Worm (Caenorhabditis elegans) whole organism, L3 larva: ENCODE measurements around the gene W02D7.4.

ENCODE experiments used
- R02D3.7 ChIP-seq: fragments of 150-350 bp; optimal IDR thresholded peaks from 2 replicates; lab custom pipeline; 2014; ENCODE audit warnings: missing biosample characterization, missing genetic modification characterization
- ZK546.5 ChIP-seq: sonication (generic microtip); optimal IDR thresholded peaks from 2 replicates; lab custom pipeline; 2017; ENCODE audit warnings: missing biosample characterization, missing genetic modification characterization
- aly-2 ChIP-seq: fragments of 150-350 bp; optimal IDR thresholded peaks from 2 replicates; lab custom pipeline; 2014; ENCODE audit warnings: missing biosample characterization, missing genetic modification characterization
- ama-1 ChIP-seq: fragments of 150-350 bp; optimal IDR thresholded peaks from 2 replicates; lab custom pipeline; 2018
- ceh-28 ChIP-seq: fragments of 150-350 bp; optimal IDR thresholded peaks from 2 replicates; lab custom pipeline; 2014; ENCODE audit warnings: missing biosample characterization, missing genetic modification reagents, missing genetic modification characterization
- ceh-82 ChIP-seq: fragments of 150-350 bp; optimal IDR thresholded peaks from 2 replicates; lab custom pipeline; 2014; ENCODE audit warnings: missing biosample characterization, missing genetic modification characterization
- ceh-9 ChIP-seq: sonication (generic microtip); optimal IDR thresholded peaks from 2 replicates; lab custom pipeline; 2018; ENCODE audit warnings: missing biosample characterization, missing genetic modification characterization
- daf-12 ChIP-seq: fragments of 150-350 bp; optimal IDR thresholded peaks from 2 replicates; lab custom pipeline; 2014; ENCODE audit warnings: missing biosample characterization, missing genetic modification reagents, missing genetic modification characterization
- egl-27 ChIP-seq: sonication (generic microtip); optimal IDR thresholded peaks from 4 replicates; lab custom pipeline; 2017; ENCODE audit warnings: missing biosample characterization, missing genetic modification reagents, missing genetic modification characterization
- egl-5 ChIP-seq: fragments of 150-350 bp; optimal IDR thresholded peaks from 2 replicates; lab custom pipeline; 2017; ENCODE audit warnings: missing biosample characterization, missing genetic modification reagents, missing genetic modification characterization, inconsistent platforms
- elt-2 ChIP-seq: sonication (generic microtip); optimal IDR thresholded peaks from 2 replicates; lab custom pipeline; 2016; ENCODE audit warnings: missing genetic modification reagents, mild to moderate bottlenecking, missing genetic modification characterization, missing compliant biosample characterization
- eor-1 ChIP-seq, 2 experiments: fragments of 150-350 bp; optimal IDR thresholded peaks; 2 replicates each; lab custom pipeline; 2014 to 2018; ENCODE audit warnings: missing biosample characterization in 2 of 2, missing genetic modification characterization in 2 of 2
- fkh-10 ChIP-seq: sonication (generic microtip); optimal IDR thresholded peaks from 2 replicates; lab custom pipeline; 2017; ENCODE audit warnings: missing biosample characterization, missing genetic modification reagents, missing genetic modification characterization
- fos-1 ChIP-seq: fragments of 150-350 bp; optimal IDR thresholded peaks from 2 replicates; lab custom pipeline; 2014; ENCODE audit warnings: missing biosample characterization, missing genetic modification characterization
- hmg-11 ChIP-seq: sonication (generic microtip); optimal IDR thresholded peaks from 2 replicates; lab custom pipeline; 2016; ENCODE audit warnings: missing genetic modification characterization, missing compliant biosample characterization
- jun-1 ChIP-seq: fragments of 150-350 bp; optimal IDR thresholded peaks from 2 replicates; lab custom pipeline; 2014; ENCODE audit warnings: missing biosample characterization, missing genetic modification reagents, missing genetic modification characterization
- lsy-12 ChIP-seq: sonication (generic microtip); optimal IDR thresholded peaks from 2 replicates; lab custom pipeline; 2016; ENCODE audit warnings: mild to moderate bottlenecking, missing genetic modification characterization, missing compliant biosample characterization
- mml-1 ChIP-seq: fragments of 150-350 bp; sonication (generic microtip); optimal IDR thresholded peaks from 3 replicates; lab custom pipeline; 2014; ENCODE audit warnings: missing biosample characterization, missing genetic modification characterization
- nhr-11 ChIP-seq: fragments of 150-350 bp; optimal IDR thresholded peaks from 2 replicates; lab custom pipeline; 2014; ENCODE audit warnings: missing biosample characterization, missing genetic modification characterization
- nhr-23 ChIP-seq: fragments of 150-350 bp; optimal IDR thresholded peaks from 2 replicates; lab custom pipeline; 2014; ENCODE audit warnings: missing biosample characterization, missing genetic modification reagents, missing genetic modification characterization
- nhr-237 ChIP-seq: fragments of 150-350 bp; optimal IDR thresholded peaks from 2 replicates; lab custom pipeline; 2014; ENCODE audit warnings: missing biosample characterization, missing genetic modification characterization
- nhr-25 ChIP-seq: sonication (generic microtip); optimal IDR thresholded peaks from 2 replicates; lab custom pipeline; 2017; ENCODE audit warnings: missing biosample characterization, missing genetic modification characterization
- nhr-43 ChIP-seq: sonication (generic microtip); optimal IDR thresholded peaks from 2 replicates; lab custom pipeline; 2016; ENCODE audit warnings: mild to moderate bottlenecking, missing genetic modification characterization, missing compliant biosample characterization; ENCODE audit not compliant: poor library complexity, severe bottlenecking
- nhr-67 ChIP-seq: fragments of 150-350 bp; optimal IDR thresholded peaks from 2 replicates; lab custom pipeline; 2014; ENCODE audit warnings: missing biosample characterization, missing genetic modification characterization
- nhr-77 ChIP-seq: fragments of 150-350 bp; optimal IDR thresholded peaks from 2 replicates; lab custom pipeline; 2014; ENCODE audit warnings: missing biosample characterization, missing genetic modification characterization
- pha-4 ChIP-seq: fragments of 150-350 bp; optimal IDR thresholded peaks from 2 replicates; lab custom pipeline; 2014; ENCODE audit warnings: missing biosample characterization, missing genetic modification reagents, missing genetic modification characterization
- pqm-1 ChIP-seq: fragments of 150-350 bp; optimal IDR thresholded peaks from 2 replicates; lab custom pipeline; 2017; ENCODE audit warnings: missing biosample characterization, missing genetic modification characterization, inconsistent platforms
- sea-2 ChIP-seq: fragments of 150-350 bp; sonication (generic microtip); optimal IDR thresholded peaks from 4 replicates; lab custom pipeline; 2014; ENCODE audit warnings: missing biosample characterization, missing genetic modification reagents, missing genetic modification characterization
- snpc-4 ChIP-seq: fragments of 150-350 bp; optimal IDR thresholded peaks from 2 replicates; lab custom pipeline; 2014; ENCODE audit warnings: missing biosample characterization, missing genetic modification characterization
- tbx-2 ChIP-seq: sonication (generic microtip); optimal IDR thresholded peaks from 2 replicates; lab custom pipeline; 2016; ENCODE audit warnings: mild to moderate bottlenecking, missing genetic modification characterization, missing compliant biosample characterization
- unc-39 ChIP-seq: sonication (generic microtip); optimal IDR thresholded peaks from 4 replicates; lab custom pipeline; 2017; ENCODE audit warnings: missing biosample characterization, missing genetic modification characterization
- unc-62 ChIP-seq: fragments of 150-350 bp; sonication (generic microtip); optimal IDR thresholded peaks from 4 replicates; lab custom pipeline; 2014; ENCODE audit warnings: missing biosample characterization, missing genetic modification reagents, missing genetic modification characterization
- zag-1 ChIP-seq: fragments of 150-350 bp; optimal IDR thresholded peaks from 2 replicates; lab custom pipeline; 2014; ENCODE audit warnings: missing biosample characterization, missing genetic modification characterization
- ztf-4 ChIP-seq: fragments of 150-350 bp; optimal IDR thresholded peaks from 2 replicates; lab custom pipeline; 2014; ENCODE audit warnings: missing biosample characterization, missing genetic modification characterization

Gene W02D7.4

ce11 chrV:8282933-8283332 lies 14.5 kb downstream of the W02D7.4 start:
- TF ChIP-seq nhr-67 (no peak), nhr-43 (tag; lab: Kevin White, UChicago) (no peak), ama-1 (lab: Kevin White, UChicago) (no peak), unc-39 (tag; lab: Kevin White, UChicago) (no peak), eor-1 (tag; optimal IDR thresholded peaks at IDR 0.05; lab: Kevin White, UChicago) (no peak), egl-5 (tag; lab: Kevin White, UChicago) (no peak), ztf-4 (tag; lab: Kevin White, UChicago) (no peak), fos-1 (no peak), jun-1 (tag; lab: Kevin White, UChicago) (no peak), aly-2 (tag; lab: Kevin White, UChicago) (no peak), unc-62 (GFP tag; lab: Kevin White, UChicago) (no peak), lsy-12 (tag; lab: Kevin White, UChicago) (no peak), nhr-25 (tag; lab: Kevin White, UChicago) (no peak), pha-4 (no peak), snpc-4 (tag; lab: Kevin White, UChicago) (no peak)

- TF ChIP-seq ceh-28 (tag; lab: Kevin White, UChicago) (no peak), nhr-43 (tag; lab: Kevin White, UChicago) (no peak), nhr-77 (tag; lab: Kevin White, UChicago) (no peak), nhr-237 (tag; lab: Kevin White, UChicago) (no peak), R02D3.7 (no peak), ztf-4 (tag; lab: Kevin White, UChicago) (no peak), nhr-25 (tag; lab: Kevin White, UChicago) (no peak), fkh-10 (GFP tag; lab: Kevin White, UChicago) (no peak), pha-4 (no peak), pqm-1 (tag; lab: Kevin White, UChicago) (no peak), zag-1 (tag; lab: Kevin White, UChicago) (no peak), egl-27 (tag; lab: Kevin White, UChicago) (no peak)
These were observed 15.8 kb downstream of the W02D7.4 start for ce11 chrV:8281646-8282045.

ce11 chrV:8280770-8281169 lies 16.6 kb downstream of the W02D7.4 start, which contains the start of gene str-135:
Gene str-135, minus strand, starts transcription at chrV:8280870.
- TF ChIP-seq eor-1 (tag; optimal IDR thresholded peaks at IDR 0.05; lab: Kevin White, UChicago): no peak
- TF ChIP-seq ceh-82 (tag; lab: Kevin White, UChicago): no peak
- TF ChIP-seq ZK546.5 (tag; lab: Kevin White, UChicago): no peak
- no peak for TF ChIP-seq nhr-237 (tag; lab: Kevin White, UChicago)
- TF ChIP-seq nhr-77 (tag; lab: Kevin White, UChicago): no peak
- TF ChIP-seq daf-12: no peak
- no peak for TF ChIP-seq nhr-43 (tag; lab: Kevin White, UChicago)
- no peak for TF ChIP-seq nhr-11 (tag; lab: Kevin White, UChicago)
- TF ChIP-seq pqm-1 (tag; lab: Kevin White, UChicago): no peak
- TF ChIP-seq hmg-11 (tag; lab: Kevin White, UChicago): no peak
- TF ChIP-seq ceh-9 (tag; lab: Kevin White, UChicago): no peak
- no peak for TF ChIP-seq nhr-23 (tag; lab: Kevin White, UChicago)
- TF ChIP-seq nhr-67: no peak
- TF ChIP-seq lsy-12 (tag; lab: Kevin White, UChicago): no peak
- no peak for TF ChIP-seq mml-1 (tag; lab: Kevin White, UChicago)
- no peak for TF ChIP-seq tbx-2
- TF ChIP-seq nhr-25 (tag; lab: Kevin White, UChicago): no peak
- TF ChIP-seq, all 47 proteins: peak for 0

ce11 chrV:8278830-8279229 lies 18.6 kb downstream of the W02D7.4 start, which contains the start of gene str-136:
Gene str-136, minus strand, starts transcription at chrV:8278930.
- TF ChIP-seq sea-2 (no peak), nhr-67 (no peak), unc-62 (GFP tag; lab: Kevin White, UChicago) (no peak), pha-4 (no peak), ZK546.5 (tag; lab: Kevin White, UChicago) (no peak)
- TF ChIP-seq, all 47 proteins: peak for 0

ce11 chrV:8271995-8272394 lies 25.4 kb downstream of the W02D7.4 start, which contains the start of gene asp-5:
Gene asp-5, plus strand, starts transcription at chrV:8272385.
- TF ChIP-seq unc-62 (GFP tag; lab: Kevin White, UChicago) (no peak), hmg-11 (tag; lab: Kevin White, UChicago) (no peak), jun-1 (tag; lab: Kevin White, UChicago) (no peak), nhr-77 (tag; lab: Kevin White, UChicago) (no peak), elt-2 (tag; lab: Kevin White, UChicago) (peak; percentile 89), pqm-1 (tag; lab: Kevin White, UChicago) (peak; percentile 87)
